Worm (Caenorhabditis elegans): ENCODE data around the gene T20D4.10.

DNA sequence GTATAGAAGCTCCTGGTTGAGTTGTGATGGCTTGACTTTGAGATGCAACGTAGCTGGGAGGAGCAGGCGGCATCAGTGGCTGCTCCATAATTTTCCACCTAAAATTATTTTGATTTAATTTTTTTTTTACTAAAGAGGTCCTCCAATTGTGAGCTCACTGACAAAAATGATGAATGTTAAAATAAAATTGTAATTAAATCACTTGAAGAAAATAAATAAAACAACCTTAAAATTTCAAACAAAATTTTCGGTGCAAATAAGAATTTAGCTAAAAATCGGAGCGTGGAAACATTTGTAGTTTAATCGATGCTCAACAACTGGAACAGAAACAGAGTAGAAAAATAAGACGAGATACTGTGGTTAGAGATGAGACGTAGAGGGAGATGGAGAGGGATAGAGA lies 42.9 kb upstream of the T20D4.10 start, which contains the start of gene scrm-3:
- TF ChIP-seq T22C8.4 (GFP tag; IDR thresholded peaks at IDR 0.05): no peak
- no peak for TF ChIP-seq ztf-23 (GFP tag; IDR thresholded peaks at IDR 0.05)
- no peak for TF ChIP-seq klf-2 (GFP tag; conservative IDR thresholded peaks at IDR 0.05)
- no peak for TF ChIP-seq cog-1 (tag; optimal IDR thresholded peaks at IDR 0.05)
